Fruit fly (Drosophila melanogaster): ENCODE measurements around the gene Adi1.

The Adi1 gene

dm6 chr3L:10678545-10679067, 15.4 kb downstream of the Adi1 start (continued):
- peak; percentile 33 for TF ChIP-seq CTCF (GFP tag; optimal IDR thresholded peaks at IDR 0.05)
- TF ChIP-seq Meics (GFP tag; optimal IDR thresholded peaks at IDR 0.05): peak; percentile 96
- no peak for TF ChIP-seq usp (GFP tag; optimal IDR thresholded peaks at IDR 0.05)
- peak; percentile 85 for TF ChIP-seq CG7987 (GFP tag; optimal IDR thresholded peaks at IDR 0.05)
- TF ChIP-seq Dll (GFP tag; IDR thresholded peaks at IDR 0.05; ENCODE audit: partially characterized antibody): no peak
- TF ChIP-seq Lpt (GFP tag; optimal IDR thresholded peaks at IDR 0.05): no peak
- no peak for TF ChIP-seq HLHmδ (GFP tag; optimal IDR thresholded peaks at IDR 0.05)
- peak; percentile 86 for TF ChIP-seq fd3F (GFP tag; optimal IDR thresholded peaks at IDR 0.05)
- no peak for TF ChIP-seq unc-4 (GFP tag; IDR thresholded peaks at IDR 0.05; ENCODE audit: partially characterized antibody)
- peak; percentile 91 for TF ChIP-seq Dbx (GFP tag; IDR thresholded peaks at IDR 0.05)
- TF ChIP-seq NFAT (GFP tag; IDR thresholded peaks at IDR 0.05): peak; percentile 81
- peak; percentile 87 for TF ChIP-seq ken (GFP tag; IDR thresholded peaks at IDR 0.05)
- peak; percentile 85 for TF ChIP-seq CG1603 (tag; optimal IDR thresholded peaks at IDR 0.05)
- TF ChIP-seq bowl (GFP tag; IDR thresholded peaks at IDR 0.05): peak; percentile 85
- TF ChIP-seq CG3407 (GFP tag; optimal IDR thresholded peaks at IDR 0.05): peak; percentile 94
- peak; percentile 98 for TF ChIP-seq org-1 (GFP tag; optimal IDR thresholded peaks at IDR 0.05)
- peak in 1 of 2 experiments; percentile 63 for TF ChIP-seq crp (GFP tag; optimal IDR thresholded peaks at IDR 0.05)
- peak; percentile 94 for TF ChIP-seq CG3281 (GFP tag; optimal IDR thresholded peaks at IDR 0.05)
- peak; percentile 98 for TF ChIP-seq Sox100B (GFP tag; optimal IDR thresholded peaks at IDR 0.05)
- peak; percentile 83 for TF ChIP-seq Antp (GFP tag; optimal IDR thresholded peaks at IDR 0.05)
- TF ChIP-seq esg (GFP tag; conservative IDR thresholded peaks at IDR 0.05): peak; percentile 94
- TF ChIP-seq CG2712 (tag; optimal IDR thresholded peaks at IDR 0.05): peak; percentile 98
- peak; percentile 20 for TF ChIP-seq luna (GFP tag; optimal IDR thresholded peaks at IDR 0.05)
- TF ChIP-seq knrl (GFP tag; IDR thresholded peaks at IDR 0.05; ENCODE audit: partially characterized antibody): no peak
- peak; percentile 95 for TF ChIP-seq CG10979 (tag; optimal IDR thresholded peaks at IDR 0.05)
- TF ChIP-seq dysf (GFP tag; IDR thresholded peaks at IDR 0.05): peak; percentile 97
- TF ChIP-seq CG6654 (GFP tag; optimal IDR thresholded peaks at IDR 0.05): peak; percentile 80
- peak; percentile 48 for TF ChIP-seq ftz-f1 (GFP tag; optimal IDR thresholded peaks at IDR 0.05)
- TF ChIP-seq CG10543 (GFP tag; optimal IDR thresholded peaks at IDR 0.05): peak; percentile 96
- TF ChIP-seq Eip74EF (GFP tag; optimal IDR thresholded peaks at IDR 0.05): peak in 1 of 2 experiments; percentile 97
- TF ChIP-seq gcm (GFP tag; optimal IDR thresholded peaks at IDR 0.05): peak; percentile 98
- peak; percentile 91 for TF ChIP-seq Rfx (GFP tag; IDR thresholded peaks at IDR 0.05)
- peak; percentile 99 for TF ChIP-seq CG7556 (GFP tag; optimal IDR thresholded peaks at IDR 0.05)
- TF ChIP-seq CG10431 (GFP tag; optimal IDR thresholded peaks at IDR 0.05): peak; percentile 92
- no peak for TF ChIP-seq mld (GFP tag; IDR thresholded peaks at IDR 0.05; ENCODE audit: partially characterized antibody)
- peak; percentile 90 for TF ChIP-seq Drgx (GFP tag; IDR thresholded peaks at IDR 0.05)
- TF ChIP-seq CG33213 (GFP tag; optimal IDR thresholded peaks at IDR 0.05): peak; percentile 67
- TF ChIP-seq CG17829 (tag; optimal IDR thresholded peaks at IDR 0.05): peak; percentile 98
- peak; percentile 96 for TF ChIP-seq run (tag; optimal IDR thresholded peaks at IDR 0.05)
- peak; percentile 94 for TF ChIP-seq caup (GFP tag; optimal IDR thresholded peaks at IDR 0.05; ENCODE audit: severe bottlenecking)
- TF ChIP-seq odd (GFP tag; optimal IDR thresholded peaks at IDR 0.05): peak; percentile 95
- TF ChIP-seq CG9437 (GFP tag; optimal IDR thresholded peaks at IDR 0.05): peak; percentile 93
- peak; percentile 69; the same call in 1 of the 2 replicates for TF ChIP-seq CG10959 (GFP tag; IDR thresholded peaks at IDR 0.05)
- TF ChIP-seq fu2 (GFP tag; optimal IDR thresholded peaks at IDR 0.05): peak; percentile 80
- peak; percentile 91 for TF ChIP-seq CG14667 (GFP tag; IDR thresholded peaks at IDR 0.05)
- TF ChIP-seq gt (GFP tag; IDR thresholded peaks at IDR 0.05): no peak; the same call in 1 of the 2 replicates
- TF ChIP-seq Ravus (GFP tag; IDR thresholded peaks at IDR 0.05): peak; percentile 83
- TF ChIP-seq CG2875 (GFP tag; optimal IDR thresholded peaks at IDR 0.05): peak; percentile 95
- peak; percentile 84 for TF ChIP-seq B-H2 (GFP tag; optimal IDR thresholded peaks at IDR 0.05)
- peak; percentile 83 for TF ChIP-seq mirr (GFP tag; optimal IDR thresholded peaks at IDR 0.05)
